Worm (Caenorhabditis elegans) whole organism, young adult: ENCODE data around the gene clec-59.
A peak's percentile ranks its signal among the peaks of the same experiment; 100 is the strongest.

Experiments used
- F22D6.2 ChIP-seq: sonication (generic microtip); optimal IDR thresholded peaks from 2 replicates; lab custom pipeline; 2016; ENCODE audit warnings: mild to moderate bottlenecking, missing genetic modification characterization, missing compliant biosample characterization
- F52B5.7 ChIP-seq: sonication (generic microtip); optimal IDR thresholded peaks from 2 replicates; lab custom pipeline; 2016; ENCODE audit warnings: mild to moderate bottlenecking, missing genetic modification characterization, missing compliant biosample characterization
- T26A5.8 ChIP-seq: sonication (generic microtip); optimal IDR thresholded peaks from 2 replicates; lab custom pipeline; 2016; ENCODE audit warnings: missing genetic modification characterization, missing compliant biosample characterization
- Y67H2A.10 ChIP-seq: fragments of 200-800 bp; sonication (Bioruptor generic); conservative IDR thresholded peaks from 2 replicates; pipeline ENCODE4 v1.3.6; 2022; ENCODE audit warnings: missing genetic modification reagents, missing genetic modification characterization, missing compliant biosample characterization
- Y79H2A.3 ChIP-seq: fragments of 200-800 bp; sonication (Bioruptor generic); conservative IDR thresholded peaks from 2 replicates; pipeline ENCODE4 v1.3.6; 2022; ENCODE audit warnings: missing genetic modification reagents, missing genetic modification characterization, missing compliant biosample characterization
- Y95B8A.8 ChIP-seq: fragments of 200-800 bp; sonication (Bioruptor generic); IDR thresholded peaks from 2 replicates; pipeline ENCODE4 v1.3.6; 2022; ENCODE audit warnings: missing genetic modification reagents, missing genetic modification characterization, missing compliant biosample characterization
- ZK185.1 ChIP-seq: sonication (generic microtip); optimal IDR thresholded peaks from 2 replicates; lab custom pipeline; 2016; ENCODE audit warnings: mild to moderate bottlenecking, missing genetic modification characterization, missing compliant biosample characterization; ENCODE audit not compliant: poor library complexity, severe bottlenecking
- ama-1 ChIP-seq, 3 experiments: fragments of 150-350 bp in 1 of 3; sonication (generic microtip) in 2 of 3; optimal IDR thresholded peaks; 2 replicates each; lab custom pipeline; 2014 to 2018; ENCODE audit warnings: missing biosample characterization in 2 of 3, missing genetic modification characterization in 2 of 3, missing genetic modification reagents in 2 of 3
- athp-1 ChIP-seq: sonication (generic microtip); optimal IDR thresholded peaks from 2 replicates; lab custom pipeline; 2017; ENCODE audit warnings: mild to moderate bottlenecking, missing genetic modification characterization, missing compliant biosample characterization
- attf-3 ChIP-seq: fragments of 200-800 bp; sonication (Bioruptor generic); conservative IDR thresholded peaks from 2 replicates; pipeline ENCODE4 v1.3.6; 2022; ENCODE audit warnings: missing genetic modification reagents, missing genetic modification characterization, missing compliant biosample characterization
- cebp-1 ChIP-seq, 2 experiments: fragments of 200-800 bp in 1 of 2; sonication (Bioruptor generic) in 1 of 2; sonication (generic microtip) in 1 of 2; IDR thresholded peaks in 1 of 2; optimal IDR thresholded peaks in 1 of 2; 2 replicates each; pipeline versions ENCODE4 v1.3.6 to Lab custom; 2017 to 2022; ENCODE audit warnings: missing compliant biosample characterization in 2 of 2, missing genetic modification characterization in 2 of 2, mild to moderate bottlenecking in 1 of 2, missing genetic modification reagents in 1 of 2, moderate library complexity in 1 of 2
- cebp-2 ChIP-seq: fragments of 200-800 bp; sonication (Bioruptor generic); IDR thresholded peaks from 2 replicates; pipeline ENCODE4 v1.3.6; 2022; ENCODE audit warnings: missing genetic modification characterization, missing compliant biosample characterization
- ceh-91 ChIP-seq: fragments of 200-800 bp; sonication (Bioruptor generic); IDR thresholded peaks from 2 replicates; pipeline ENCODE4 v1.3.6; 2022; ENCODE audit warnings: missing genetic modification reagents, missing genetic modification characterization, missing compliant biosample characterization
- efl-1 ChIP-seq: fragments of 150-350 bp; optimal IDR thresholded peaks from 2 replicates; lab custom pipeline; 2014; ENCODE audit warnings: missing biosample characterization, missing genetic modification reagents, missing genetic modification characterization
- egrh-3 ChIP-seq: fragments of 200-800 bp; sonication (Bioruptor generic); IDR thresholded peaks from 2 replicates; pipeline ENCODE4 v1.3.6; 2022; ENCODE audit warnings: missing genetic modification reagents, missing genetic modification characterization, missing compliant biosample characterization
- ekl-4 ChIP-seq: fragments of 200-800 bp; sonication (Bioruptor generic); IDR thresholded peaks from 2 replicates; pipeline ENCODE4 v1.3.6; 2022; ENCODE audit warnings: missing genetic modification reagents, missing genetic modification characterization, missing compliant biosample characterization
- ets-4 ChIP-seq: fragments of 200-800 bp; sonication (Bioruptor generic); optimal IDR thresholded peaks from 2 replicates; lab custom pipeline; 2018; ENCODE audit warnings: mild to moderate bottlenecking, missing genetic modification characterization, missing compliant biosample characterization
- fkh-3 ChIP-seq: sonication (generic microtip); optimal IDR thresholded peaks from 2 replicates; lab custom pipeline; 2016; ENCODE audit warnings: mild to moderate bottlenecking, missing genetic modification characterization, missing compliant biosample characterization
- hlh-26 ChIP-seq: fragments of 200-800 bp; sonication (Bioruptor generic); conservative IDR thresholded peaks from 2 replicates; pipeline ENCODE4 v1.3.6; 2022; ENCODE audit warnings: missing genetic modification reagents, missing genetic modification characterization, missing compliant biosample characterization
- hmg-1.2 ChIP-seq: fragments of 200-800 bp; sonication (Bioruptor generic); IDR thresholded peaks from 2 replicates; pipeline ENCODE4 v1.3.6; 2022; ENCODE audit warnings: missing genetic modification reagents, missing genetic modification characterization, missing compliant biosample characterization
- let-526 ChIP-seq: fragments of 200-800 bp; sonication (Bioruptor generic); IDR thresholded peaks from 2 replicates; pipeline ENCODE4 v1.3.6; 2022; ENCODE audit warnings: missing genetic modification reagents, missing genetic modification characterization, missing compliant biosample characterization
- lin-35 ChIP-seq, 3 experiments: fragments of 150-350 bp in 2 of 3; sonication (generic microtip) in 1 of 3; optimal IDR thresholded peaks; 2 replicates each; lab custom pipeline; 2014 to 2018; ENCODE audit warnings: missing biosample characterization in 3 of 3, missing genetic modification characterization in 3 of 3, missing genetic modification reagents in 3 of 3
- madf-3 ChIP-seq: fragments of 200-800 bp; sonication (Bioruptor generic); IDR thresholded peaks from 2 replicates; pipeline ENCODE4 v1.3.6; 2022; ENCODE audit warnings: missing genetic modification reagents, missing genetic modification characterization, missing compliant biosample characterization
- nhr-179 ChIP-seq: sonication (generic microtip); optimal IDR thresholded peaks from 2 replicates; lab custom pipeline; 2016; ENCODE audit warnings: mild to moderate bottlenecking, missing genetic modification characterization, missing compliant biosample characterization
- nhr-80 ChIP-seq: sonication (generic microtip); optimal IDR thresholded peaks from 2 replicates; lab custom pipeline; 2016; ENCODE audit warnings: missing genetic modification characterization, missing compliant biosample characterization
- nhr-90 ChIP-seq: sonication (generic microtip); optimal IDR thresholded peaks from 2 replicates; lab custom pipeline; 2016; ENCODE audit warnings: missing genotype, mild to moderate bottlenecking, missing genetic modification characterization, missing compliant biosample characterization
- pbrm-1 ChIP-seq: fragments of 200-800 bp; sonication (Bioruptor generic); IDR thresholded peaks from 2 replicates; pipeline ENCODE4 v1.3.6; 2022; ENCODE audit warnings: missing genetic modification reagents, missing genetic modification characterization, missing compliant biosample characterization
- rcor-1 ChIP-seq: fragments of 200-800 bp; sonication (Bioruptor generic); IDR thresholded peaks from 2 replicates; pipeline ENCODE4 v1.3.6; 2022; ENCODE audit warnings: missing genetic modification reagents, missing genetic modification characterization, missing compliant biosample characterization
- sdz-38 ChIP-seq: sonication (generic microtip); optimal IDR thresholded peaks from 2 replicates; lab custom pipeline; 2016; ENCODE audit warnings: missing genotype, missing genetic modification characterization, missing compliant biosample characterization
- snpc-1.1 ChIP-seq: sonication (generic microtip); optimal IDR thresholded peaks from 2 replicates; lab custom pipeline; 2017; ENCODE audit warnings: missing genetic modification characterization, mild to moderate bottlenecking, missing compliant biosample characterization, antibody characterized with exemption, moderate library complexity, missing genotype, missing genetic modification reagents; ENCODE audit not compliant: insufficient read depth
- snpc-4 ChIP-seq, 5 experiments: fragments of 150-350 bp in 1 of 5; sonication (generic microtip) in 4 of 5; optimal IDR thresholded peaks; 2 replicates each; lab custom pipeline; 2014 to 2018; ENCODE audit warnings: missing genetic modification characterization in 5 of 5, missing biosample characterization in 3 of 5, antibody characterized with exemption in 2 of 5, mild to moderate bottlenecking in 2 of 5, missing compliant biosample characterization in 2 of 5, missing genotype in 2 of 5, moderate library complexity in 2 of 5, missing genetic modification reagents in 1 of 5
- somi-1 ChIP-seq: fragments of 200-800 bp; sonication (Bioruptor generic); optimal IDR thresholded peaks from 2 replicates; lab custom pipeline; 2018; ENCODE audit warnings: mild to moderate bottlenecking, missing genetic modification characterization, missing compliant biosample characterization
- unc-62 ChIP-seq: fragments of 150-350 bp; optimal IDR thresholded peaks from 2 replicates; lab custom pipeline; 2014; ENCODE audit warnings: missing biosample characterization, missing genetic modification reagents, missing genetic modification characterization
- ztf-6 ChIP-seq: fragments of 200-800 bp; sonication (Bioruptor generic); IDR thresholded peaks from 2 replicates; pipeline ENCODE4 v1.3.6; 2022; ENCODE audit warnings: missing genetic modification reagents, missing genetic modification characterization, missing compliant biosample characterization

Gene clec-59

ce11 chrII:10483860-10484259, 4.6 kb upstream of the clec-59 start (continued):
- TF ChIP-seq ztf-6 (GFP tag; lab: Robert Waterston, UW) (no peak), madf-3 (GFP tag; lab: Robert Waterston, UW) (no peak), snpc-4 (GFP tag; optimal IDR thresholded peaks at IDR 0.05; lab: Kevin White, UChicago) (no peak), snpc-4 (tag; optimal IDR thresholded peaks at IDR 0.05; lab: Kevin White, UChicago) (no peak)

ce11 chrII:10482899-10483298, 3.7 kb upstream of the clec-59 start:
- TF ChIP-seq cebp-2: no peak
- TF ChIP-seq nhr-80 (tag; lab: Kevin White, UChicago): peak; percentile 10

ce11 chrII:10481824-10482556, 2.7 kb upstream of the clec-59 start, which contains the start of the genes clec-60 and ZK666.11:
Gene clec-60, minus strand, starts transcription at chrII:10481874.
Gene ZK666.11, plus strand, starts transcription at chrII:10482522.
- TF ChIP-seq ama-1 (optimal IDR thresholded peaks at IDR 0.05; lab: Kevin White, UChicago) (no peak), ama-1 (GFP tag; optimal IDR thresholded peaks at IDR 0.05; lab: Kevin White, UChicago) (no peak), cebp-1 (GFP tag; IDR thresholded peaks at IDR 0.05; lab: Robert Waterston, UW) (0 out of 2 replicates have a peak, but pooled peaks have one; percentile 49), cebp-1 (tag; optimal IDR thresholded peaks at IDR 0.05; lab: Kevin White, UChicago) (no peak), somi-1 (GFP tag; lab: Kevin White, UChicago) (no peak), egrh-3 (no peak), sdz-38 (tag; lab: Kevin White, UChicago) (no peak), nhr-80 (tag; lab: Kevin White, UChicago) (peak; percentile 6), pbrm-1 (GFP tag; lab: Robert Waterston, UW) (no peak), unc-62 (GFP tag; lab: Kevin White, UChicago) (no peak), lin-35 (GFP tag; optimal IDR thresholded peaks at IDR 0.05; lab: Kevin White, UChicago) (no peak)

ce11 chrII:10480043-10480442, 795 bp upstream of the clec-59 start:
- TF ChIP-seq athp-1 (tag; lab: Kevin White, UChicago) (no peak), F22D6.2 (tag; lab: Kevin White, UChicago) (no peak), ceh-91 (GFP tag; lab: Robert Waterston, UW) (no peak), hlh-26 (GFP tag; lab: Robert Waterston, UW) (no peak), ZK185.1 (tag; lab: Kevin White, UChicago) (no peak), let-526 (GFP tag; lab: Robert Waterston, UW) (no peak), fkh-3 (tag; lab: Kevin White, UChicago) (no peak), T26A5.8 (tag; lab: Kevin White, UChicago) (no peak), ekl-4 (GFP tag; lab: Robert Waterston, UW) (no peak)

- TF ChIP-seq Y67H2A.10 (GFP tag; lab: Robert Waterston, UW): no peak
- no peak for TF ChIP-seq hmg-1.2 (GFP tag; lab: Robert Waterston, UW)
- no peak for TF ChIP-seq Y95B8A.8 (GFP tag; lab: Robert Waterston, UW)
- no peak for TF ChIP-seq snpc-1.1
- TF ChIP-seq rcor-1 (GFP tag; lab: Robert Waterston, UW): no peak
- TF ChIP-seq F52B5.7 (tag; lab: Kevin White, UChicago): no peak
- TF ChIP-seq ets-4 (GFP tag; lab: Kevin White, UChicago): no peak
- TF ChIP-seq nhr-90 (tag; lab: Kevin White, UChicago): no peak
- TF ChIP-seq efl-1 (GFP tag; lab: Kevin White, UChicago): no peak
- no peak for TF ChIP-seq attf-3 (GFP tag; lab: Robert Waterston, UW)
- no peak for TF ChIP-seq Y79H2A.3 (GFP tag; lab: Robert Waterston, UW)
- TF ChIP-seq nhr-179 (tag; lab: Kevin White, UChicago): no peak
These were observed 2.3 kb downstream of the clec-59 start, which contains the start of gene ZK666.4 for ce11 chrII:10476959-10477358. Gene ZK666.4, plus strand, starts transcription at chrII:10477259.
